Worm (Caenorhabditis elegans) whole organism, mixed stage, embryonic: ENCODE measurements around the gene F13B12.2.

Experiments
- M03D4.4 ChIP-seq: sonication (generic microtip); optimal IDR thresholded peaks from 2 replicates; lab custom pipeline; 2017; ENCODE audit warnings: mild to moderate bottlenecking, missing genetic modification characterization, missing compliant biosample characterization
- bed-3 ChIP-seq: fragments of 200-800 bp; sonication (Bioruptor generic); optimal IDR thresholded peaks from 3 replicates; lab custom pipeline; 2018; ENCODE audit warnings: mild to moderate bottlenecking, missing genetic modification characterization, moderate library complexity, missing compliant biosample characterization
- ces-1 ChIP-seq: fragments of 150-350 bp; optimal IDR thresholded peaks from 2 replicates; lab custom pipeline; 2014; ENCODE audit warnings: missing biosample characterization, missing genetic modification reagents, missing genetic modification characterization
- elt-3 ChIP-seq: fragments of 150-350 bp; optimal IDR thresholded peaks from 2 replicates; lab custom pipeline; 2014; ENCODE audit warnings: missing biosample characterization, missing genetic modification characterization
- lsy-2 ChIP-seq: fragments of 150-350 bp; optimal IDR thresholded peaks from 2 replicates; lab custom pipeline; 2014; ENCODE audit warnings: missing biosample characterization, missing genetic modification characterization
- nhr-12 ChIP-seq: fragments of 150-350 bp; optimal IDR thresholded peaks from 2 replicates; lab custom pipeline; 2014; ENCODE audit warnings: missing biosample characterization, missing genetic modification characterization
- nhr-237 ChIP-seq: fragments of 150-350 bp; optimal IDR thresholded peaks from 2 replicates; lab custom pipeline; 2014; ENCODE audit warnings: missing biosample characterization, missing genetic modification characterization
- unc-62 ChIP-seq: fragments of 150-350 bp; optimal IDR thresholded peaks from 2 replicates; lab custom pipeline; 2014; ENCODE audit warnings: missing biosample characterization, missing genetic modification reagents, missing genetic modification characterization
- ztf-11 ChIP-seq: fragments of 150-350 bp; optimal IDR thresholded peaks from 2 replicates; lab custom pipeline; 2014; ENCODE audit warnings: missing biosample characterization, missing genetic modification characterization

DNA sequence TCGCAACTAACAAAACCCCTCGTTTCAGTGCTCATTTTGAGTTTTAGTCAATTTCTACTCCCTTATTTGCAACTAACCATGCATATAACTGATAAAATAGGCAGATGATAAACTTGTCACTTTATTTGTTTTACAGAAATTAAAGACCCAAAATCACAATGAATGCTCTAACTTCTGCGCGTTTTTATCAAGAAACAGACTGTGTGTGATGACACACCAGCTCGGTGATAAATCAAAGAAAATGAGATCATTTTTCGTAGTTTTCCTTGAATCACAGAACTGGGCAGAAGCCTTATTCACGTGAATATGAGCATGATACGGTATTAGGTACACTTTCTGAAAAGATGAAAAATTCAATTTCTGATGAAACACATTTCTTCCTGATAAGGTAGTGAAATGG lies 34.2 kb upstream of the F13B12.2 start:
- TF ChIP-seq ces-1 (GFP tag; lab: Kevin White, UChicago) (no peak), lsy-2 (tag; lab: Kevin White, UChicago) (no peak), nhr-237 (tag; lab: Kevin White, UChicago) (no peak), ztf-11 (tag; lab: Kevin White, UChicago) (no peak), unc-62 (GFP tag; lab: Kevin White, UChicago) (no peak), bed-3 (GFP tag; lab: Kevin White, UChicago) (no peak), M03D4.4 (no peak), nhr-12 (tag; lab: Kevin White, UChicago) (no peak), elt-3 (no peak)
